Fruit fly (Drosophila melanogaster): ENCODE measurements around the gene Alr.

Alr gene

dm6 chrX:19701611-19702010, 46.5 kb upstream of the Alr start, which contains the start of gene Tcs4 (continued):
- no peak for TF ChIP-seq zfh2 (GFP tag; optimal IDR thresholded peaks at IDR 0.05)
- no peak for TF ChIP-seq ERR (GFP tag; optimal IDR thresholded peaks at IDR 0.05)
- no peak for TF ChIP-seq CG2875 (GFP tag; optimal IDR thresholded peaks at IDR 0.05)
- no peak for TF ChIP-seq ttk (GFP tag; IDR thresholded peaks at IDR 0.05)
- no peak for TF ChIP-seq CG3065 (GFP tag; optimal IDR thresholded peaks at IDR 0.05)
- no peak for TF ChIP-seq gcm2 (GFP tag; optimal IDR thresholded peaks at IDR 0.05)
- TF ChIP-seq Rfx (GFP tag; IDR thresholded peaks at IDR 0.05) = 0 out of 2 replicates have a peak, but pooled peaks have one; percentile 29
- TF ChIP-seq Hr78 (GFP tag; optimal IDR thresholded peaks at IDR 0.05) = no peak
- TF ChIP-seq klu (GFP tag; IDR thresholded peaks at IDR 0.05) = no peak
- no peak for TF ChIP-seq MTF-1 (GFP tag; optimal IDR thresholded peaks at IDR 0.05; ENCODE audit: borderline replicate concordance)
- TF ChIP-seq Sry-δ (GFP tag; optimal IDR thresholded peaks at IDR 0.05) = no peak
- TF ChIP-seq unc-4 (GFP tag; IDR thresholded peaks at IDR 0.05; ENCODE audit: partially characterized antibody) = peak; percentile 46; the same call in 1 of the 2 replicates
- TF ChIP-seq CG34376 (GFP tag; optimal IDR thresholded peaks at IDR 0.05) = no peak
- no peak for TF ChIP-seq esg (GFP tag; conservative IDR thresholded peaks at IDR 0.05)
- no peak for TF ChIP-seq Tbp (GFP tag; optimal IDR thresholded peaks at IDR 0.05)
- no peak for TF ChIP-seq CG31224 (GFP tag; IDR thresholded peaks at IDR 0.05)
- TF ChIP-seq CG14667 (GFP tag; IDR thresholded peaks at IDR 0.05) = no peak
- no peak for TF ChIP-seq btn (GFP tag; optimal IDR thresholded peaks at IDR 0.05)
- no peak for TF ChIP-seq H2.0 (GFP tag; IDR thresholded peaks at IDR 0.05)
- TF ChIP-seq CG33213 (GFP tag; optimal IDR thresholded peaks at IDR 0.05) = no peak
- TF ChIP-seq tx (GFP tag; optimal IDR thresholded peaks at IDR 0.05) = no peak
- no peak for TF ChIP-seq CG11696 (GFP tag; IDR thresholded peaks at IDR 0.05)
- TF ChIP-seq fru (optimal IDR thresholded peaks at IDR 0.05) = no peak
- TF ChIP-seq CG17829 (tag; optimal IDR thresholded peaks at IDR 0.05) = peak; percentile 57
- no peak for TF ChIP-seq exex (tag; optimal IDR thresholded peaks at IDR 0.05)
- TF ChIP-seq Dll (GFP tag; IDR thresholded peaks at IDR 0.05; ENCODE audit: partially characterized antibody) = peak; percentile 59; the same call in 2 of the 4 replicates
- TF ChIP-seq dan (GFP tag; IDR thresholded peaks at IDR 0.05) = no peak
- TF ChIP-seq Doc2 (GFP tag; IDR thresholded peaks at IDR 0.05) = no peak
- TF ChIP-seq CG8478 (optimal IDR thresholded peaks at IDR 0.05) = no peak
- no peak for TF ChIP-seq eyg (GFP tag; optimal IDR thresholded peaks at IDR 0.05)
- TF ChIP-seq CG30020 (tag; optimal IDR thresholded peaks at IDR 0.05) = peak; percentile 56
- TF ChIP-seq CG6765 (GFP tag; optimal IDR thresholded peaks at IDR 0.05) = no peak
- no peak for TF ChIP-seq kay (GFP tag; optimal IDR thresholded peaks at IDR 0.05)
- TF ChIP-seq NC2α (GFP tag; optimal IDR thresholded peaks at IDR 0.05) = no peak
- TF ChIP-seq ind (GFP tag; optimal IDR thresholded peaks at IDR 0.05) = no peak
- TF ChIP-seq Fer3 (tag; optimal IDR thresholded peaks at IDR 0.05) = no peak
- no peak for TF ChIP-seq rib (GFP tag; IDR thresholded peaks at IDR 0.05)
- TF ChIP-seq CG6813 (GFP tag; optimal IDR thresholded peaks at IDR 0.05) = no peak
- TF ChIP-seq Nf-YB (GFP tag; optimal IDR thresholded peaks at IDR 0.05) = no peak
- no peak for TF ChIP-seq ash1 (GFP tag; optimal IDR thresholded peaks at IDR 0.05)
- no peak for TF ChIP-seq Hr3 (GFP tag; optimal IDR thresholded peaks at IDR 0.05)
- no peak for TF ChIP-seq Myb (GFP tag; optimal IDR thresholded peaks at IDR 0.05)
- TF ChIP-seq Scr (GFP tag; IDR thresholded peaks at IDR 0.05; ENCODE audit: partially characterized antibody) = peak; percentile 59
- no peak for TF ChIP-seq CG17385 (GFP tag; optimal IDR thresholded peaks at IDR 0.05)
- no peak for TF ChIP-seq her (GFP tag; optimal IDR thresholded peaks at IDR 0.05)
- no peak for TF ChIP-seq fd102C (GFP tag; optimal IDR thresholded peaks at IDR 0.05)
- peak; percentile 60; the same call in 2 of the 3 replicates for TF ChIP-seq zen2 (GFP tag; IDR thresholded peaks at IDR 0.05; ENCODE audit: partially characterized antibody)
- no peak for TF ChIP-seq NC2β (GFP tag; optimal IDR thresholded peaks at IDR 0.05)
- TF ChIP-seq BtbVII (GFP tag; optimal IDR thresholded peaks at IDR 0.05) = no peak
- no peak for TF ChIP-seq Lpt (GFP tag; optimal IDR thresholded peaks at IDR 0.05)
- no peak for TF ChIP-seq CG9609 (GFP tag; optimal IDR thresholded peaks at IDR 0.05)
- TF ChIP-seq Eip74EF (GFP tag; optimal IDR thresholded peaks at IDR 0.05) = no peak
- TF ChIP-seq Hr39 (optimal IDR thresholded peaks at IDR 0.05) = no peak
